Worm (Caenorhabditis elegans) whole organism, L4 larva: ENCODE results near the gene T09A5.15.

Experiments
- F26F4.8 ChIP-seq: fragments of 200-800 bp; sonication (Bioruptor generic); conservative IDR thresholded peaks from 2 replicates; pipeline ENCODE4 v1.3.6; 2022; ENCODE audit warnings: missing genetic modification characterization, missing compliant biosample characterization
- F49E8.2 ChIP-seq: sonication (generic microtip); optimal IDR thresholded peaks from 2 replicates; lab custom pipeline; 2016; ENCODE audit warnings: missing compliant biosample characterization, mild to moderate bottlenecking, missing genetic modification characterization, borderline replicate concordance
- ama-1 ChIP-seq: fragments of 150-350 bp; optimal IDR thresholded peaks from 2 replicates; lab custom pipeline; 2014; ENCODE audit warnings: inconsistent platforms, mixed read lengths
- ceh-44 ChIP-seq: fragments of 200-800 bp; sonication (Bioruptor generic); IDR thresholded peaks from 2 replicates; pipeline ENCODE4 v1.3.6; 2022; ENCODE audit warnings: missing genetic modification reagents, missing genetic modification characterization, missing compliant biosample characterization
- ctbp-1 ChIP-seq: fragments of 200-800 bp; sonication (Bioruptor generic); IDR thresholded peaks from 2 replicates; pipeline ENCODE4 v1.3.6; 2022; ENCODE audit warnings: missing genetic modification reagents, missing genetic modification characterization, missing compliant biosample characterization
- dmd-9 ChIP-seq: fragments of 200-800 bp; sonication (Bioruptor generic); IDR thresholded peaks from 2 replicates; pipeline ENCODE4 v1.3.6; 2022; ENCODE audit warnings: missing genetic modification reagents, missing genetic modification characterization, missing compliant biosample characterization
- duxl-1 ChIP-seq: sonication (generic microtip); optimal IDR thresholded peaks from 2 replicates; lab custom pipeline; 2016; ENCODE audit warnings: mild to moderate bottlenecking, missing genetic modification characterization, moderate library complexity, missing compliant biosample characterization; ENCODE audit not compliant: poor library complexity
- dve-1 ChIP-seq: sonication (generic microtip); optimal IDR thresholded peaks from 2 replicates; lab custom pipeline; 2017; ENCODE audit warnings: antibody characterized with exemption, mild to moderate bottlenecking, missing genetic modification characterization, missing compliant biosample characterization; ENCODE audit not compliant: insufficient read depth
- fos-1 ChIP-seq: fragments of 150-350 bp; optimal IDR thresholded peaks from 2 replicates; lab custom pipeline; 2014; ENCODE audit warnings: missing biosample characterization, missing genetic modification characterization
- gei-8 ChIP-seq: fragments of 200-800 bp; sonication (Bioruptor generic); optimal IDR thresholded peaks from 2 replicates; lab custom pipeline; 2018; ENCODE audit warnings: mild to moderate bottlenecking, missing genetic modification characterization, missing compliant biosample characterization
- hif-1 ChIP-seq, 2 experiments: sonication (generic microtip); optimal IDR thresholded peaks; 2 replicates each; lab custom pipeline; 2016 to 2017; ENCODE audit warnings: missing compliant biosample characterization in 2 of 2, missing genetic modification characterization in 2 of 2, missing genetic modification reagents in 2 of 2, missing genotype in 2 of 2, mild to moderate bottlenecking in 1 of 2
- hlh-11 ChIP-seq: fragments of 200-800 bp; sonication (Bioruptor generic); optimal IDR thresholded peaks from 2 replicates; lab custom pipeline; 2018; ENCODE audit warnings: mild to moderate bottlenecking, missing genetic modification characterization, missing compliant biosample characterization
- hlh-30 ChIP-seq: sonication (generic microtip); optimal IDR thresholded peaks from 2 replicates; lab custom pipeline; 2017; ENCODE audit warnings: antibody characterized with exemption, mild to moderate bottlenecking, missing genetic modification characterization, missing compliant biosample characterization; ENCODE audit not compliant: insufficient read depth
- lim-7 ChIP-seq: fragments of 200-800 bp; sonication (Bioruptor generic); IDR thresholded peaks from 2 replicates; pipeline ENCODE4 v1.3.6; 2022; ENCODE audit warnings: missing genetic modification characterization, missing compliant biosample characterization
- lin-1 ChIP-seq: fragments of 200-800 bp; sonication (Bioruptor generic); IDR thresholded peaks from 2 replicates; pipeline ENCODE4 v1.3.6; 2022; ENCODE audit warnings: missing genetic modification reagents, missing genetic modification characterization, missing compliant biosample characterization
- lin-38 ChIP-seq: fragments of 200-800 bp; sonication (Bioruptor generic); IDR thresholded peaks from 2 replicates; pipeline ENCODE4 v1.3.6; 2022; ENCODE audit warnings: missing genetic modification reagents, missing genetic modification characterization, missing compliant biosample characterization
- lsy-2 ChIP-seq, 2 experiments: fragments of 150-350 bp in 1 of 2; sonication (generic microtip) in 1 of 2; optimal IDR thresholded peaks; 2 replicates each; lab custom pipeline; 2014 to 2017; ENCODE audit warnings: missing biosample characterization in 2 of 2, missing genetic modification characterization in 2 of 2
- mdt-29 ChIP-seq: fragments of 200-800 bp; sonication (Bioruptor generic); IDR thresholded peaks from 2 replicates; pipeline ENCODE4 v1.3.6; 2022; ENCODE audit warnings: missing genetic modification reagents, missing genetic modification characterization, missing compliant biosample characterization
- nhr-11 ChIP-seq: fragments of 150-350 bp; optimal IDR thresholded peaks from 2 replicates; lab custom pipeline; 2014; ENCODE audit warnings: missing biosample characterization, missing genetic modification characterization
- nhr-28 ChIP-seq: fragments of 150-350 bp; optimal IDR thresholded peaks from 2 replicates; lab custom pipeline; 2014; ENCODE audit warnings: missing biosample characterization, missing genetic modification characterization
- nhr-42 ChIP-seq: fragments of 200-800 bp; sonication (Bioruptor generic); IDR thresholded peaks from 2 replicates; pipeline ENCODE4 v1.3.6; 2022; ENCODE audit warnings: missing genetic modification characterization, missing compliant biosample characterization
- nhr-6 ChIP-seq: fragments of 150-350 bp; optimal IDR thresholded peaks from 2 replicates; lab custom pipeline; 2014; ENCODE audit warnings: missing biosample characterization, missing genetic modification characterization
- saeg-2 ChIP-seq: fragments of 200-800 bp; sonication (Bioruptor generic); IDR thresholded peaks from 2 replicates; pipeline ENCODE4 v1.3.6; 2022; ENCODE audit warnings: missing genetic modification reagents, missing genetic modification characterization, missing compliant biosample characterization
- sdz-12 ChIP-seq: fragments of 200-800 bp; sonication (Bioruptor generic); optimal IDR thresholded peaks from 2 replicates; lab custom pipeline; 2018; ENCODE audit warnings: mild to moderate bottlenecking, missing genetic modification characterization, missing compliant biosample characterization
- set-16 ChIP-seq: fragments of 200-800 bp; sonication (Bioruptor generic); IDR thresholded peaks from 2 replicates; pipeline ENCODE4 v1.3.6; 2022; ENCODE audit warnings: missing genetic modification reagents, missing genetic modification characterization, missing compliant biosample characterization
- snpc-4 ChIP-seq: fragments of 150-350 bp; optimal IDR thresholded peaks from 2 replicates; lab custom pipeline; 2014; ENCODE audit warnings: missing biosample characterization, missing genetic modification characterization
- spr-1 ChIP-seq: sonication (generic microtip); optimal IDR thresholded peaks from 2 replicates; lab custom pipeline; 2016; ENCODE audit warnings: mild to moderate bottlenecking, missing genetic modification characterization, missing compliant biosample characterization
- tra-1 ChIP-seq: fragments of 200-800 bp; sonication (Bioruptor generic); IDR thresholded peaks from 2 replicates; pipeline ENCODE4 v1.3.6; 2022; ENCODE audit warnings: missing genetic modification reagents, missing genetic modification characterization, missing compliant biosample characterization
- unc-130 ChIP-seq: sonication (generic microtip); optimal IDR thresholded peaks from 2 replicates; lab custom pipeline; 2016; ENCODE audit warnings: missing genetic modification reagents, missing genetic modification characterization, missing compliant biosample characterization
- vab-7 ChIP-seq: fragments of 200-800 bp; sonication (Bioruptor generic); IDR thresholded peaks from 2 replicates; pipeline ENCODE4 v1.3.6; 2022; ENCODE audit warnings: missing genetic modification reagents, missing genetic modification characterization, missing compliant biosample characterization
- zfp-2 ChIP-seq: sonication (generic microtip); optimal IDR thresholded peaks from 2 replicates; lab custom pipeline; 2016; ENCODE audit warnings: mild to moderate bottlenecking, missing genetic modification characterization, missing compliant biosample characterization

Gene T09A5.15

DNA sequence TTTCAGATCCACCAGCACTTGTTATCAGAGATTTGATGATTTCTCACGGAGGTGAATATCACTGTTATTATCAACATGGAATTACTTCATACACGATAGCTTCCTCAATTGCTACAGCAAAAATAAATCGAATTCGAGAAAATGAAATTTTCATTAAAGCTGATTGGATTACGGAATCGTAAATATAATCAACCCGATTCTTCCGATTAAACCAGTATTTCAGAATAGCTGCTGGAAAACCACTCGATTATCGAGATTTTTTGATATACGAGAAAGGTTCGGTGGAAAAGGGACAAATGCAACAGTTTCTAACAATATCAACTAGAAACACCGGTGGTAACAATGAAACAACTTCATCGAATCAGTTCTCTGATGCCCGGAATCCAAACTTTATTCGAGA is 44.2 kb downstream of the T09A5.15 start:
- TF ChIP-seq lim-7 (GFP tag; lab: Robert Waterston, UW) (no peak), F26F4.8 (no peak), hif-1 (tag; optimal IDR thresholded peaks at IDR 0.05; lab: Kevin White, UChicago) (no peak), tra-1 (GFP tag; lab: Robert Waterston, UW) (no peak), lsy-2 (tag; optimal IDR thresholded peaks at IDR 0.05; lab: Kevin White, UChicago) (no peak), dmd-9 (GFP tag; lab: Robert Waterston, UW) (no peak), snpc-4 (tag; lab: Kevin White, UChicago) (no peak), duxl-1 (tag; lab: Kevin White, UChicago) (no peak), sdz-12 (GFP tag; lab: Kevin White, UChicago) (no peak), set-16 (no peak), gei-8 (GFP tag; lab: Kevin White, UChicago) (no peak), lin-1 (no peak), nhr-42 (GFP tag; lab: Robert Waterston, UW) (no peak)

DNA sequence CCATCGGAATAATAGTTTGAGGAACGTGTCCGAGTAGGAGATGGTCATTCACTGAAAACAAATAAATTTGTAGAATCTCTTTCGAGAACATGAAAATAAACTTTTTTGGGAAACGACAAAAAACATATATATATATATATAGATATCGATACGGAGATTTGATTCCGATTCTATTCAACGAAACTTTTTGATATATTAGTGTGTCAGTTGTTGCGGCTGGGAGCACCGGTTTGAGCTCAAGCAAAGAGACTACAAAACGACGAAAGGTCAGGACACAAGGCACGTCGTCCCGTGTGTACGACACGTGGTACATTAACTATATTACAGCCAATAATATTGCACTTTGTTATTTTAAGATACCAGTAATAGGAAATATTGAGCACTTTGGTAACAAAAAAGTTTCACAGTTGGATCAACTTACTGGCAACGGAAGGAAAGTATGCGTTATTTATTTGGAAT is 49.8 kb downstream of the T09A5.15 start, which contains the start of gene best-23:
TSS of gene best-23 (minus strand) at position 51 of the 459 bp plus-strand sequence.
- TF ChIP-seq lin-38: no peak
- no peak for TF ChIP-seq mdt-29 (GFP tag; lab: Robert Waterston, UW)
- no peak for TF ChIP-seq ceh-44 (GFP tag; lab: Robert Waterston, UW)
- TF ChIP-seq vab-7 (GFP tag; lab: Robert Waterston, UW): no peak
- TF ChIP-seq ctbp-1 (GFP tag; lab: Robert Waterston, UW): no peak
- no peak for TF ChIP-seq nhr-6 (tag; lab: Kevin White, UChicago)
- TF ChIP-seq saeg-2 (GFP tag; lab: Robert Waterston, UW): no peak
- TF ChIP-seq hlh-30 (tag; lab: Kevin White, UChicago): peak; percentile 45
- no peak for TF ChIP-seq fos-1 (tag; lab: Kevin White, UChicago)
- TF ChIP-seq nhr-11 (tag; lab: Kevin White, UChicago): peak; percentile 6
- TF ChIP-seq zfp-2 (tag; lab: Kevin White, UChicago): no peak
- no peak for TF ChIP-seq set-16
- no peak for TF ChIP-seq tra-1 (GFP tag; lab: Robert Waterston, UW)
- TF ChIP-seq nhr-28 (tag; lab: Kevin White, UChicago): no peak
- no peak for TF ChIP-seq unc-130 (GFP tag; lab: Kevin White, UChicago)
- no peak for TF ChIP-seq ama-1 (lab: Kevin White, UChicago)
- no peak for TF ChIP-seq F49E8.2 (tag; lab: Kevin White, UChicago)
- no peak for TF ChIP-seq spr-1 (tag; lab: Kevin White, UChicago)
- no peak for TF ChIP-seq dve-1 (tag; lab: Kevin White, UChicago)
- TF ChIP-seq hlh-11 (tag; lab: Kevin White, UChicago): peak; percentile 22
